Fruit fly (Drosophila melanogaster) whole organism, embryonic: Measurements from ENCODE around the gene CG17127.

ENCODE experiments used
- Abd-B ChIP-seq: fragments of 200-800 bp; sonication (Bioruptor generic); optimal IDR thresholded peaks from 2 replicates; lab custom pipeline; 2018; ENCODE audit warnings: missing biosample characterization, mild to moderate bottlenecking, missing genetic modification characterization, moderate library complexity
- CG10209 ChIP-seq: fragments of 200-800 bp; sonication (Bioruptor generic); optimal IDR thresholded peaks from 3 replicates; lab custom pipeline; 2017; ENCODE audit warnings: missing biosample characterization, mild to moderate bottlenecking, missing genetic modification characterization, missing genetic modification reagents
- CG10462 ChIP-seq: fragments of 200-800 bp; sonication (Bioruptor generic); optimal IDR thresholded peaks from 2 replicates; lab custom pipeline; 2016; ENCODE audit warnings: missing biosample characterization, missing genetic modification characterization
- CG10543 ChIP-seq: fragments of 200-800 bp; sonication (Bioruptor generic); optimal IDR thresholded peaks from 3 replicates; lab custom pipeline; 2017; ENCODE audit warnings: missing biosample characterization, mild to moderate bottlenecking, missing genetic modification characterization, moderate library complexity
- CG12071 ChIP-seq: fragments of 200-800 bp; sonication (Bioruptor generic); optimal IDR thresholded peaks from 3 replicates; lab custom pipeline; 2018; ENCODE audit warnings: missing biosample characterization, mild to moderate bottlenecking, missing genetic modification characterization
- CG12299 ChIP-seq: fragments of 200-800 bp; sonication (Bioruptor generic); optimal IDR thresholded peaks from 2 replicates; lab custom pipeline; 2018; ENCODE audit warnings: missing biosample characterization, mild to moderate bottlenecking, missing genetic modification characterization
- CG12391 ChIP-seq: fragments of 200-800 bp; sonication (Bioruptor generic); optimal IDR thresholded peaks from 3 replicates; lab custom pipeline; 2018; ENCODE audit warnings: missing biosample characterization, mild to moderate bottlenecking, missing genetic modification characterization, moderate library complexity
- CG13894 ChIP-seq: fragments of 200-800 bp; sonication (Bioruptor generic); optimal IDR thresholded peaks from 3 replicates; lab custom pipeline; 2018; ENCODE audit warnings: missing biosample characterization, mild to moderate bottlenecking, missing genetic modification characterization, moderate library complexity
- CG14667 ChIP-seq: fragments of 200-800 bp; sonication (Bioruptor generic); IDR thresholded peaks from 2 replicates; pipeline ENCODE4 v1.3.6; 2022; ENCODE audit warnings: missing biosample characterization, missing genetic modification characterization
- CG14710 ChIP-seq: fragments of 200-800 bp; sonication (Bioruptor generic); optimal IDR thresholded peaks from 3 replicates; lab custom pipeline; 2019; ENCODE audit warnings: missing biosample characterization, mild to moderate bottlenecking, missing genetic modification characterization, moderate library complexity
- CG1602 ChIP-seq: fragments of 200-800 bp; sonication (Bioruptor generic); optimal IDR thresholded peaks from 3 replicates; lab custom pipeline; 2016; ENCODE audit warnings: missing biosample characterization, missing genetic modification characterization
- CG1647 ChIP-seq: fragments of 200-800 bp; sonication (Bioruptor generic); optimal IDR thresholded peaks from 3 replicates; lab custom pipeline; 2016; ENCODE audit warnings: missing biosample characterization, missing genetic modification characterization
- CG17802 ChIP-seq: fragments of 200-800 bp; sonication (Bioruptor generic); optimal IDR thresholded peaks from 2 replicates; lab custom pipeline; 2018; ENCODE audit warnings: missing biosample characterization, mild to moderate bottlenecking, missing genetic modification characterization, moderate library complexity
- CG2875 ChIP-seq: fragments of 200-800 bp; sonication (Bioruptor generic); optimal IDR thresholded peaks from 2 replicates; lab custom pipeline; 2017; ENCODE audit warnings: missing biosample characterization, mild to moderate bottlenecking, missing genetic modification characterization, missing genetic modification reagents
- CG2889 ChIP-seq: fragments of 200-800 bp; sonication (Bioruptor generic); IDR thresholded peaks from 3 replicates; pipeline ENCODE4 v1.3.6; 2022; ENCODE audit warnings: missing biosample characterization, missing genetic modification characterization
- CG34422 ChIP-seq: fragments of 200-800 bp; sonication (Bioruptor generic); IDR thresholded peaks from 3 replicates; pipeline ENCODE4 v1.3.6; 2022; ENCODE audit warnings: missing biosample characterization, missing genetic modification characterization
- CG42726 ChIP-seq: fragments of 200-800 bp; sonication (Bioruptor generic); IDR thresholded peaks from 2 replicates; pipeline ENCODE4 v1.3.6; 2022; ENCODE audit warnings: missing biosample characterization, missing genetic modification characterization; ENCODE audit not compliant: partially characterized antibody
- CG4282 ChIP-seq: fragments of 200-800 bp; sonication (Bioruptor generic); optimal IDR thresholded peaks from 2 replicates; lab custom pipeline; 2016; ENCODE audit warnings: missing biosample characterization, missing genetic modification characterization
- CG4424 ChIP-seq: fragments of 200-800 bp; sonication (Bioruptor generic); optimal IDR thresholded peaks from 3 replicates; lab custom pipeline; 2016; ENCODE audit warnings: missing biosample characterization, missing genetic modification characterization
- CG4617 ChIP-seq: fragments of 200-800 bp; sonication (Bioruptor generic); optimal IDR thresholded peaks from 3 replicates; lab custom pipeline; 2016; ENCODE audit warnings: missing biosample characterization, missing genetic modification characterization, borderline replicate concordance
- CG7357 ChIP-seq: fragments of 200-800 bp; sonication (Bioruptor generic); IDR thresholded peaks from 3 replicates; pipeline ENCODE4 v1.3.6; 2022; ENCODE audit warnings: missing biosample characterization, missing genetic modification characterization
- CG8089 ChIP-seq: fragments of 200-800 bp; sonication (Bioruptor generic); optimal IDR thresholded peaks from 3 replicates; lab custom pipeline; 2016; ENCODE audit warnings: missing biosample characterization, missing genetic modification characterization
- CG9437 ChIP-seq: fragments of 200-800 bp; sonication (Bioruptor generic); optimal IDR thresholded peaks from 2 replicates; lab custom pipeline; 2018; ENCODE audit warnings: missing biosample characterization, mild to moderate bottlenecking, missing genetic modification characterization
- D19B ChIP-seq: fragments of 200-800 bp; sonication (Bioruptor generic); optimal IDR thresholded peaks from 2 replicates; lab custom pipeline; 2017; ENCODE audit warnings: missing biosample characterization, mild to moderate bottlenecking, missing genetic modification characterization
- Dbx ChIP-seq: fragments of 200-800 bp; sonication (Bioruptor generic); IDR thresholded peaks from 3 replicates; pipeline ENCODE4 v1.3.6; 2022; ENCODE audit warnings: missing biosample characterization, missing genetic modification characterization
- Dip3 ChIP-seq: fragments of 200-800 bp; sonication (Bioruptor generic); optimal IDR thresholded peaks from 3 replicates; lab custom pipeline; 2016; ENCODE audit warnings: missing biosample characterization, missing genetic modification characterization
- Dref ChIP-seq: fragments of 200-800 bp; sonication (Bioruptor generic); IDR thresholded peaks from 2 replicates; pipeline ENCODE4 v1.3.6; 2022; ENCODE audit warnings: missing biosample characterization, missing genetic modification characterization
- Gug ChIP-seq: fragments of 200-800 bp; sonication (Bioruptor generic); IDR thresholded peaks from 4 replicates; pipeline ENCODE4 v1.3.6; 2022; ENCODE audit warnings: missing biosample characterization, missing genetic modification characterization
- HLH3B ChIP-seq: fragments of 200-800 bp; sonication (Bioruptor generic); IDR thresholded peaks from 2 replicates; pipeline ENCODE4 v1.3.6; 2022; ENCODE audit warnings: missing biosample characterization, missing genetic modification characterization
- Hand ChIP-seq: fragments of 200-800 bp; sonication (Bioruptor generic); optimal IDR thresholded peaks from 2 replicates; lab custom pipeline; 2017; ENCODE audit warnings: mild to moderate bottlenecking, missing biosample characterization, missing genetic modification reagents, missing genetic modification characterization
- Hmr ChIP-seq: fragments of 200-800 bp; sonication (Bioruptor generic); optimal IDR thresholded peaks from 3 replicates; lab custom pipeline; 2017; ENCODE audit warnings: mild to moderate bottlenecking, missing biosample characterization, missing genetic modification reagents, missing genetic modification characterization
- Hmx ChIP-seq: fragments of 200-800 bp; sonication (Bioruptor generic); optimal IDR thresholded peaks from 2 replicates; lab custom pipeline; 2016; ENCODE audit warnings: missing biosample characterization, missing genetic modification characterization
- Hr3 ChIP-seq: fragments of 200-800 bp; sonication (Bioruptor generic); optimal IDR thresholded peaks from 3 replicates; lab custom pipeline; 2016; ENCODE audit warnings: missing biosample characterization, missing genetic modification characterization
- Myb ChIP-seq: fragments of 200-800 bp; sonication (Bioruptor generic); optimal IDR thresholded peaks from 2 replicates; lab custom pipeline; 2016; ENCODE audit warnings: missing biosample characterization, missing genetic modification characterization
- NC2α ChIP-seq: fragments of 200-800 bp; sonication (Bioruptor generic); optimal IDR thresholded peaks from 2 replicates; lab custom pipeline; 2016; ENCODE audit warnings: missing biosample characterization, missing genetic modification characterization
- NK7.1 ChIP-seq: fragments of 200-800 bp; sonication (Bioruptor generic); optimal IDR thresholded peaks from 3 replicates; lab custom pipeline; 2016; ENCODE audit warnings: missing biosample characterization, missing genetic modification characterization
- Rx ChIP-seq: fragments of 200-800 bp; sonication (Bioruptor generic); IDR thresholded peaks from 2 replicates; pipeline ENCODE4 v1.3.6; 2022; ENCODE audit warnings: missing biosample characterization, missing genetic modification characterization
- Ssrp ChIP-seq: fragments of 200-800 bp; sonication (Bioruptor generic); optimal IDR thresholded peaks from 2 replicates; lab custom pipeline; 2018; ENCODE audit warnings: missing biosample characterization, mild to moderate bottlenecking, missing genetic modification characterization, moderate library complexity
- Taf1 ChIP-seq: fragments of 200-800 bp; sonication (Bioruptor generic); IDR thresholded peaks from 2 replicates; pipeline ENCODE4 v1.3.6; 2022; ENCODE audit warnings: missing biosample characterization, missing genetic modification characterization
- dysf ChIP-seq: fragments of 200-800 bp; sonication (Bioruptor generic); IDR thresholded peaks from 3 replicates; pipeline ENCODE4 v1.3.6; 2022; ENCODE audit warnings: missing biosample characterization, missing genetic modification characterization
- gsb-n ChIP-seq: fragments of 200-800 bp; sonication (Bioruptor generic); optimal IDR thresholded peaks from 3 replicates; lab custom pipeline; 2018; ENCODE audit warnings: missing biosample characterization, mild to moderate bottlenecking, missing genetic modification characterization
- insv ChIP-seq, 2 experiments: fragments of 200-800 bp; sonication (Bioruptor generic); optimal IDR thresholded peaks; 3 replicates each; lab custom pipeline; 2016 to 2018; ENCODE audit warnings: missing biosample characterization in 2 of 2, missing genetic modification characterization in 2 of 2
- pb ChIP-seq: fragments of 200-800 bp; sonication (Bioruptor generic); optimal IDR thresholded peaks from 3 replicates; lab custom pipeline; 2016; ENCODE audit warnings: missing biosample characterization, missing genetic modification characterization
- pfk ChIP-seq: fragments of 200-800 bp; sonication (Bioruptor generic); optimal IDR thresholded peaks from 2 replicates; lab custom pipeline; 2018; ENCODE audit warnings: missing biosample characterization, mild to moderate bottlenecking, missing genetic modification characterization, moderate library complexity
- pum ChIP-seq: fragments of 200-800 bp; sonication (Bioruptor generic); optimal IDR thresholded peaks from 2 replicates; lab custom pipeline; 2016; ENCODE audit warnings: missing biosample characterization, missing genetic modification characterization
- schlank ChIP-seq: fragments of 200-800 bp; sonication (Bioruptor generic); optimal IDR thresholded peaks from 2 replicates; lab custom pipeline; 2018; ENCODE audit warnings: missing biosample characterization, mild to moderate bottlenecking, missing genetic modification characterization
- slbo ChIP-seq: fragments of 200-800 bp; sonication (Bioruptor generic); IDR thresholded peaks from 2 replicates; pipeline ENCODE4 v1.3.6; 2022; ENCODE audit warnings: missing biosample characterization, missing genetic modification characterization
- stwl ChIP-seq: fragments of 200-800 bp; sonication (Bioruptor generic); optimal IDR thresholded peaks from 3 replicates; lab custom pipeline; 2018; ENCODE audit warnings: missing biosample characterization, mild to moderate bottlenecking, missing genetic modification characterization, moderate library complexity
- sug ChIP-seq: fragments of 200-800 bp; optimal IDR thresholded peaks from 2 replicates; lab custom pipeline; 2019; ENCODE audit warnings: missing biosample characterization, mild to moderate bottlenecking, missing genetic modification characterization, moderate library complexity
- yki ChIP-seq: fragments of >200 bp; optimal IDR thresholded peaks from 3 replicates; lab custom pipeline; 2018

Gene CG17127

DNA sequence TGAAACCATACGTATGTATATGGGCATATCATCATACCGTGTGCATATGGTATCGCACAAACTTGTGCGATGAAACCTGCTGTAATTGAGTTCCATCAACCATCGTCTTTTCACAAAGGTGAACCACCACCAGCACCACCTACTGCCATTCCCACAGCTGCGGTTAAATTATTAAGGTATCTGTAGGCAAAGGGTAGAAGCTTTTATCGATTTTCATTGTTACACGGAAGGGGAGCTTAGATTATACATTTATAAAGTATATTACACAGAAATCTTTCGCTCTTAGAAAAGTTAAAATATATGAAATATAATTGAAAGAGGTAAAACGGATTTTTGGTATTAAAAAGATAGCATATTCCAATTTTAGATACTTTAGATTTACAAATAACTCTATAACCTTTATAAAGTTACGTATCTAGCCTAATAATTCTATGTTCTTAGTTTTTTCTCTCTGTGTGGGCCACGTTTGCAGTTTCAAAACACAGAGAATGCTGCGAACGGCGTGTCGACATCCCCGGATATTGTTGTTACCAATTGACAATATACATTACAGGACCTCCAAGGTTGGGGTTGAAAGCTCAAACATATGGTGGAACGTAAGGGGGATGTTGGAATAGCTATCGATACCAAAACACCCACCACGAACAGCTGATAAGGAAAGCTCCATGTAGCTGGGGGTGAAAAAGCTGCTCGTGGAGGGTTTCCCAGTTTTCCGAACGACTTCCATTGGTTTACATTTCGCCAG is 10.1 kb upstream of the CG17127 start, which contains the start of gene CG6495 (continued):
- TF ChIP-seq HLH3B (GFP tag; lab: Robert Waterston, UW) = peak; percentile 63
- no peak for TF ChIP-seq CG10543 (GFP tag; lab: Kevin White, UChicago)
- no peak for TF ChIP-seq D19B
- peak; percentile 65 for TF ChIP-seq CG12391
- no peak for TF ChIP-seq gsb-n
- TF ChIP-seq Hmr = peak; percentile 67
- no peak for TF ChIP-seq stwl (tag; lab: Kevin White, UChicago)
- TF ChIP-seq CG34422 (GFP tag; lab: Robert Waterston, UW) = no peak
- TF ChIP-seq Abd-B = no peak
- TF ChIP-seq insv (GFP tag; optimal IDR thresholded peaks at IDR 0.05; lab: Kevin White, UChicago) = no peak
- TF ChIP-seq pum = no peak
- peak; percentile 61 for TF ChIP-seq slbo (GFP tag; lab: Robert Waterston, UW)
- TF ChIP-seq CG42726 (GFP tag; lab: Robert Waterston, UW) = no peak
- TF ChIP-seq CG4282 (GFP tag; lab: Kevin White, UChicago) = no peak
- TF ChIP-seq dysf (GFP tag; lab: Robert Waterston, UW) = peak; percentile 45; the same call in 2 of the 3 replicates
- no peak for TF ChIP-seq Myb (GFP tag; lab: Kevin White, UChicago)
- TF ChIP-seq Dbx = peak; percentile 67
- no peak for TF ChIP-seq Rx (GFP tag; lab: Robert Waterston, UW)
- TF ChIP-seq CG4617 (GFP tag; lab: Kevin White, UChicago) = no peak
- TF ChIP-seq CG9437 (GFP tag; lab: Kevin White, UChicago) = peak; percentile 4
- TF ChIP-seq CG12299 (tag; lab: Kevin White, UChicago) = peak; percentile 64
- TF ChIP-seq CG1647 (GFP tag; lab: Kevin White, UChicago) = no peak
- peak; percentile 1 for TF ChIP-seq CG12071 (GFP tag; lab: Kevin White, UChicago)
- peak; percentile 47 for TF ChIP-seq CG10209 (GFP tag; lab: Kevin White, UChicago)
- TF ChIP-seq Hmx (GFP tag; lab: Kevin White, UChicago) = no peak
- TF ChIP-seq CG13894 (tag; lab: Kevin White, UChicago) = peak; percentile 48
- peak; percentile 32 for TF ChIP-seq CG4424
- no peak for TF ChIP-seq Dip3
- peak; percentile 63 for TF ChIP-seq Hand (GFP tag; lab: Kevin White, UChicago)
- no peak for TF ChIP-seq CG1602 (GFP tag; lab: Kevin White, UChicago)
- TF ChIP-seq Dref (GFP tag; lab: Robert Waterston, UW) = 0 out of 2 replicates have a peak, but pooled peaks have one; percentile 32
- no peak for TF ChIP-seq Gug (GFP tag; lab: Robert Waterston, UW)
- TF ChIP-seq CG8089 = no peak
- no peak for TF ChIP-seq CG10462 (GFP tag; lab: Kevin White, UChicago)
- TF ChIP-seq pfk (GFP tag; lab: Kevin White, UChicago) = no peak
- no peak for TF ChIP-seq CG7357 (GFP tag; lab: Robert Waterston, UW)
- TF ChIP-seq CG17802 = no peak
- no peak for TF ChIP-seq schlank (tag; lab: Kevin White, UChicago)
- 0 out of 2 replicates have a peak, but pooled peaks have one; percentile 6 for TF ChIP-seq Taf1 (GFP tag; lab: Robert Waterston, UW)
- TF ChIP-seq Hr3 (GFP tag; lab: Kevin White, UChicago) = peak; percentile 5
- TF ChIP-seq CG2875 = no peak
- no peak for TF ChIP-seq NC2α (GFP tag; lab: Kevin White, UChicago)
- no peak for TF ChIP-seq CG2889
- TF ChIP-seq CG14710 (tag; lab: Kevin White, UChicago) = peak; percentile 29
- peak; percentile 28 for TF ChIP-seq sug (tag; lab: Kevin White, UChicago)
- no peak for TF ChIP-seq pb
- peak; percentile 47 for TF ChIP-seq Ssrp (tag; lab: Kevin White, UChicago)
- TF ChIP-seq CG14667 (GFP tag; lab: Robert Waterston, UW) = 0 out of 2 replicates have a peak, but pooled peaks have one; percentile 11
- no peak for TF ChIP-seq yki
- no peak for TF ChIP-seq NK7.1
